Worm (Caenorhabditis elegans) whole organism, L4/young adult: ENCODE results near the gene T26C12.1.

Experiments
- W03F9.2 ChIP-seq: fragments of 150-350 bp; optimal IDR thresholded peaks from 2 replicates; lab custom pipeline; 2014; ENCODE audit warnings: missing biosample characterization, missing genetic modification characterization
- dao-5 ChIP-seq: sonication (generic microtip); optimal IDR thresholded peaks from 2 replicates; lab custom pipeline; 2016; ENCODE audit warnings: missing genotype, missing genetic modification characterization, moderate library complexity, missing compliant biosample characterization
- him-1 ChIP-seq: sonication (generic microtip); optimal IDR thresholded peaks from 2 replicates; lab custom pipeline; 2016; ENCODE audit warnings: missing genotype, missing genetic modification reagents, missing genetic modification characterization, missing compliant biosample characterization

ce11 chrIV:3278822-3279221 lies 20.1 kb downstream of the T26C12.1 start:
- TF ChIP-seq him-1 (tag; lab: Kevin White, UChicago) (no peak), W03F9.2 (tag; lab: Kevin White, UChicago) (no peak), dao-5 (tag; lab: Kevin White, UChicago) (no peak)
